Fruit fly (Drosophila melanogaster): ENCODE data around the gene lili.

The lili gene

dm6 chr3R:24813637-24814301 is at the start of gene lili, which contains the start of gene CG34150:
TSS of gene lili (minus strand) at chr3R:24814012.
TSS of gene CG34150 (plus strand) at chr3R:24814262.
- peak; percentile 93 for TF ChIP-seq toe (GFP tag; optimal IDR thresholded peaks at IDR 0.05)
- TF ChIP-seq CG14711 (tag; optimal IDR thresholded peaks at IDR 0.05): peak; percentile 98
- peak; percentile 86 for TF ChIP-seq bab1 (GFP tag; optimal IDR thresholded peaks at IDR 0.05)
- peak; percentile 46 for TF ChIP-seq tj (GFP tag; optimal IDR thresholded peaks at IDR 0.05)
- TF ChIP-seq pad (GFP tag; optimal IDR thresholded peaks at IDR 0.05): peak; percentile 40
- peak; percentile 51 for TF ChIP-seq CG12768 (GFP tag; optimal IDR thresholded peaks at IDR 0.05)
- peak; percentile 58 for TF ChIP-seq CG7045 (GFP tag; optimal IDR thresholded peaks at IDR 0.05)
- TF ChIP-seq Clk (GFP tag; optimal IDR thresholded peaks at IDR 0.05): no peak
- peak; percentile 78 for TF ChIP-seq CG1620 (GFP tag; optimal IDR thresholded peaks at IDR 0.05)
- TF ChIP-seq CG5204 (GFP tag; optimal IDR thresholded peaks at IDR 0.05): peak; percentile 83
- peak; percentile 84 for TF ChIP-seq CG7101 (tag; optimal IDR thresholded peaks at IDR 0.05)
- peak; percentile 67 for TF ChIP-seq Mnt (GFP tag; optimal IDR thresholded peaks at IDR 0.05)
- peak; percentile 67 for TF ChIP-seq ovo (GFP tag; optimal IDR thresholded peaks at IDR 0.05)
- TF ChIP-seq cic (GFP tag; optimal IDR thresholded peaks at IDR 0.05): no peak
- peak; percentile 60 for TF ChIP-seq Crg-1 (GFP tag; optimal IDR thresholded peaks at IDR 0.05)
- no peak for TF ChIP-seq kay (GFP tag; ENCODE audit: borderline replicate concordance)
- peak; percentile 79 for TF ChIP-seq CG11617 (GFP tag; optimal IDR thresholded peaks at IDR 0.05)
- TF ChIP-seq CG33017 (tag; optimal IDR thresholded peaks at IDR 0.05): peak; percentile 60
- no peak for TF ChIP-seq cnc (optimal IDR thresholded peaks at IDR 0.05)
- TF ChIP-seq Hr96 (GFP tag; optimal IDR thresholded peaks at IDR 0.05): peak; percentile 80

- TF ChIP-seq CG7045 (GFP tag; optimal IDR thresholded peaks at IDR 0.05): no peak
Measured at dm6 chr3R:24862574-24863089, 48.8 kb upstream of the lili start, which contains the start of gene CG7016. TSS of gene CG7016 (plus strand) at chr3R:24862931.

DNA sequence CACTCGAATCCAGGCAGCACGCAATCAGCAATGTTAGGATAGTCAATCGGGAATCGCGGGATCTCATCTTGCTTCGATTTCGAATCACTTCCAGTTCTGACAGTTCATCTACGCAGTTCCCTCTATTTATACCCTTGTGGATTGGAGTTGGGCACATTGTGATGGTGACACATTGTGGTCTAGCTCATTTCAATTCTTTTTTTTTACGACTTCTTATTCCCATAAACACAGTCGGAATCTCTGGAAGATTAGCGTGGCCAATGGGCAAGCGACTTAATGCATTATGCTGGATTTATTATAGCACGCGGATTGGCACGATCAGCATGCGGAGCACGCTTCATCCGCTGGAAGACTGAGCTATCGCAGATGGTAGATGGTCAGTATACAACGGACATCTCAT is 48.3 kb upstream of the lili start, which contains the start of gene CG13640:
TSS of gene CG13640 (minus strand) at position 101 of the 400 bp plus-strand sequence.
- no peak for TF ChIP-seq Mnt (GFP tag; optimal IDR thresholded peaks at IDR 0.05)
- TF ChIP-seq toe (GFP tag; optimal IDR thresholded peaks at IDR 0.05): no peak
- TF ChIP-seq CG12768 (GFP tag; optimal IDR thresholded peaks at IDR 0.05): no peak
- no peak for TF ChIP-seq CG7101 (tag; optimal IDR thresholded peaks at IDR 0.05)
- TF ChIP-seq CG1620 (GFP tag; optimal IDR thresholded peaks at IDR 0.05): no peak
- TF ChIP-seq Clk (GFP tag; optimal IDR thresholded peaks at IDR 0.05): no peak
- no peak for TF ChIP-seq cic (GFP tag; optimal IDR thresholded peaks at IDR 0.05)
- TF ChIP-seq tj (GFP tag; optimal IDR thresholded peaks at IDR 0.05): no peak
- TF ChIP-seq CG33017 (tag; optimal IDR thresholded peaks at IDR 0.05): no peak
- no peak for TF ChIP-seq kay (GFP tag; ENCODE audit: borderline replicate concordance)
- no peak for TF ChIP-seq CG11617 (GFP tag; optimal IDR thresholded peaks at IDR 0.05)
- TF ChIP-seq cnc (optimal IDR thresholded peaks at IDR 0.05): no peak
- no peak for TF ChIP-seq ovo (GFP tag; optimal IDR thresholded peaks at IDR 0.05)
- no peak for TF ChIP-seq Crg-1 (GFP tag; optimal IDR thresholded peaks at IDR 0.05)
- no peak for TF ChIP-seq CG5204 (GFP tag; optimal IDR thresholded peaks at IDR 0.05)
- TF ChIP-seq CG14711 (tag; optimal IDR thresholded peaks at IDR 0.05): no peak

dm6 chr3R:24860316-24860826 is 46.6 kb upstream of the lili start, which contains the start of gene CG13639:
TSS of gene CG13639 (minus strand) at chr3R:24860366.
- TF ChIP-seq ovo (GFP tag; optimal IDR thresholded peaks at IDR 0.05) (peak; percentile 48), Mnt (GFP tag; optimal IDR thresholded peaks at IDR 0.05) (no peak), CG1620 (GFP tag; optimal IDR thresholded peaks at IDR 0.05) (no peak), cnc (optimal IDR thresholded peaks at IDR 0.05) (peak in 1 of 2 experiments; percentile 42)

DNA sequence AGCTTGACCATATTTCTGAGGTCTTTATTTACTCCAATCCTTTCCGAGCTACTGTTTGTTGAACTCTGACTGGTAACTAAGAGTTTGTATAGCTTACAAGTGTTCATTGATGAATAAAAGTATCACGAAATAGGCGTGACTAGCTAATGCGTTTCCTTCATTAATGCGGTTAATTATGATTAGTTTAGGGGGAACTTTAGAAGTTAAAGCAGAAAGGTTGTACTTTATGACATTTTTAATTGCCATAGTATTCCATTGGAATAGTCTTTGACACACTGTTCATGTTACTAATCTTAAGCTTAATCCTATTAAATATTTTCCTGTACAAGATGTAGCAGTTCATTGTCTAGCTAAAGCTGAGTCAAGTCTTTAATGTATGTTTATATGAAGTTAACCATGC is 45.9 kb upstream of the lili start, which contains the start of gene ppk22:
TSS of gene ppk22 (minus strand) at position 101 of the 400 bp plus-strand sequence.
- no peak for TF ChIP-seq CG7101 (tag; optimal IDR thresholded peaks at IDR 0.05)
- no peak for TF ChIP-seq cnc (optimal IDR thresholded peaks at IDR 0.05)
- TF ChIP-seq CG12768 (GFP tag; optimal IDR thresholded peaks at IDR 0.05): no peak
- no peak for TF ChIP-seq CG14711 (tag; optimal IDR thresholded peaks at IDR 0.05)
- no peak for TF ChIP-seq CG5204 (GFP tag; optimal IDR thresholded peaks at IDR 0.05)
- no peak for TF ChIP-seq tj (GFP tag; optimal IDR thresholded peaks at IDR 0.05)
- TF ChIP-seq cic (GFP tag; optimal IDR thresholded peaks at IDR 0.05): no peak
- no peak for TF ChIP-seq CG7045 (GFP tag; optimal IDR thresholded peaks at IDR 0.05)
- no peak for TF ChIP-seq toe (GFP tag; optimal IDR thresholded peaks at IDR 0.05)
- TF ChIP-seq Hr96 (GFP tag; optimal IDR thresholded peaks at IDR 0.05): no peak
- TF ChIP-seq CG33017 (tag; optimal IDR thresholded peaks at IDR 0.05): no peak
- TF ChIP-seq CG11617 (GFP tag; optimal IDR thresholded peaks at IDR 0.05): no peak
- no peak for TF ChIP-seq bab1 (GFP tag; optimal IDR thresholded peaks at IDR 0.05)
- TF ChIP-seq Clk (GFP tag; optimal IDR thresholded peaks at IDR 0.05): no peak

- TF ChIP-seq bab1 (GFP tag; optimal IDR thresholded peaks at IDR 0.05) (no peak), CG14711 (tag; optimal IDR thresholded peaks at IDR 0.05) (no peak), ovo (GFP tag; optimal IDR thresholded peaks at IDR 0.05) (no peak), tj (GFP tag; optimal IDR thresholded peaks at IDR 0.05) (no peak), CG1620 (GFP tag; optimal IDR thresholded peaks at IDR 0.05) (no peak), CG33017 (tag; optimal IDR thresholded peaks at IDR 0.05) (no peak), CG12768 (GFP tag; optimal IDR thresholded peaks at IDR 0.05) (no peak), Clk (GFP tag; optimal IDR thresholded peaks at IDR 0.05) (no peak), CG5204 (GFP tag; optimal IDR thresholded peaks at IDR 0.05) (no peak), CG7101 (tag; optimal IDR thresholded peaks at IDR 0.05) (no peak), cnc (optimal IDR thresholded peaks at IDR 0.05) (no peak), Hr96 (GFP tag; optimal IDR thresholded peaks at IDR 0.05) (no peak), toe (GFP tag; optimal IDR thresholded peaks at IDR 0.05) (no peak)
Measured at dm6 chr3R:24857459-24857858, 43.6 kb upstream of the lili start, which contains the start of gene CAH4. TSS of gene CAH4 (minus strand) at chr3R:24857559.

Measured in whole organism, adult.